Fruit fly (Drosophila melanogaster) whole organism, embryonic: ENCODE measurements around the gene PRL-1.
A peak's percentile ranks its signal among the peaks of the same experiment; 100 is the strongest.

Experiments
- CG10147 ChIP-seq: fragments of 200-800 bp; sonication (Bioruptor generic); optimal IDR thresholded peaks from 2 replicates; lab custom pipeline; 2019; ENCODE audit warnings: missing biosample characterization, mild to moderate bottlenecking, missing genetic modification characterization, moderate library complexity
- CG10267 ChIP-seq: fragments of 200-800 bp; sonication (Bioruptor generic); optimal IDR thresholded peaks from 2 replicates; lab custom pipeline; 2018; ENCODE audit warnings: missing biosample characterization, mild to moderate bottlenecking, missing genetic modification characterization, moderate library complexity
- CG11695 ChIP-seq: fragments of 200-800 bp; sonication (Bioruptor generic); IDR thresholded peaks from 3 replicates; pipeline ENCODE4 v1.3.6; 2022; ENCODE audit warnings: missing biosample characterization, missing genetic modification characterization
- CG13894 ChIP-seq: fragments of 200-800 bp; sonication (Bioruptor generic); optimal IDR thresholded peaks from 3 replicates; lab custom pipeline; 2018; ENCODE audit warnings: missing biosample characterization, mild to moderate bottlenecking, missing genetic modification characterization, moderate library complexity
- CG15696 ChIP-seq: fragments of 200-800 bp; sonication (Bioruptor generic); optimal IDR thresholded peaks from 2 replicates; lab custom pipeline; 2019; ENCODE audit warnings: missing biosample characterization, mild to moderate bottlenecking, missing genetic modification characterization, moderate library complexity
- CG18599 ChIP-seq: fragments of 200-800 bp; sonication (Bioruptor generic); optimal IDR thresholded peaks from 3 replicates; lab custom pipeline; 2017; ENCODE audit warnings: missing biosample characterization, missing genetic modification characterization, mild to moderate bottlenecking, moderate library complexity, missing genetic modification reagents
- CG2116 ChIP-seq: fragments of 200-800 bp; sonication (Bioruptor generic); optimal IDR thresholded peaks from 3 replicates; lab custom pipeline; 2018; ENCODE audit warnings: missing biosample characterization, mild to moderate bottlenecking, missing genetic modification characterization
- CG30020 ChIP-seq: fragments of 200-800 bp; optimal IDR thresholded peaks from 2 replicates; lab custom pipeline; 2019; ENCODE audit warnings: missing biosample characterization, mild to moderate bottlenecking, missing genetic modification characterization, moderate library complexity
- CG3065 ChIP-seq: fragments of 200-800 bp; sonication (Bioruptor generic); optimal IDR thresholded peaks from 2 replicates; lab custom pipeline; 2016; ENCODE audit warnings: missing biosample characterization, missing genetic modification characterization
- CG34376 ChIP-seq: fragments of 200-800 bp; sonication (Bioruptor generic); optimal IDR thresholded peaks from 2 replicates; lab custom pipeline; 2018; ENCODE audit warnings: missing biosample characterization, mild to moderate bottlenecking, missing genetic modification characterization
- CG3995 ChIP-seq: fragments of 200-800 bp; sonication (Bioruptor generic); optimal IDR thresholded peaks from 3 replicates; lab custom pipeline; 2016; ENCODE audit warnings: missing biosample characterization, missing genetic modification characterization
- CG4424 ChIP-seq: fragments of 200-800 bp; sonication (Bioruptor generic); optimal IDR thresholded peaks from 3 replicates; lab custom pipeline; 2016; ENCODE audit warnings: missing biosample characterization, missing genetic modification characterization
- CG4820 ChIP-seq: fragments of 200-800 bp; sonication (Bioruptor generic); optimal IDR thresholded peaks from 3 replicates; lab custom pipeline; 2016; ENCODE audit warnings: missing biosample characterization, missing genetic modification characterization
- CG7357 ChIP-seq: fragments of 200-800 bp; sonication (Bioruptor generic); IDR thresholded peaks from 3 replicates; pipeline ENCODE4 v1.3.6; 2022; ENCODE audit warnings: missing biosample characterization, missing genetic modification characterization
- CG7928 ChIP-seq: fragments of 200-800 bp; sonication (Bioruptor generic); optimal IDR thresholded peaks from 2 replicates; lab custom pipeline; 2017; ENCODE audit warnings: missing biosample characterization, mild to moderate bottlenecking, missing genetic modification characterization
- CG8089 ChIP-seq: fragments of 200-800 bp; sonication (Bioruptor generic); optimal IDR thresholded peaks from 3 replicates; lab custom pipeline; 2016; ENCODE audit warnings: missing biosample characterization, missing genetic modification characterization
- CG8290 ChIP-seq, 3 experiments: fragments of 200-800 bp; sonication (Bioruptor generic); optimal IDR thresholded peaks; 2 replicates each; lab custom pipeline; 2016 to 2019; ENCODE audit warnings: missing biosample characterization in 3 of 3, missing genetic modification characterization in 3 of 3, mild to moderate bottlenecking in 2 of 3, moderate library complexity in 1 of 3
- CoRest ChIP-seq: fragments of 200-800 bp; sonication (Bioruptor generic); optimal IDR thresholded peaks from 3 replicates; lab custom pipeline; 2018; ENCODE audit warnings: missing biosample characterization, mild to moderate bottlenecking, missing genetic modification characterization, moderate library complexity
- Elba2 ChIP-seq: fragments of 200-800 bp; sonication (Bioruptor generic); optimal IDR thresholded peaks from 3 replicates; lab custom pipeline; 2016; ENCODE audit warnings: missing biosample characterization, missing genetic modification characterization
- Fer3 ChIP-seq: fragments of 200-800 bp; sonication (Bioruptor generic); optimal IDR thresholded peaks from 2 replicates; lab custom pipeline; 2018; ENCODE audit warnings: missing biosample characterization, mild to moderate bottlenecking, missing genetic modification characterization, moderate library complexity
- HLH3B ChIP-seq: fragments of 200-800 bp; sonication (Bioruptor generic); IDR thresholded peaks from 2 replicates; pipeline ENCODE4 v1.3.6; 2022; ENCODE audit warnings: missing biosample characterization, missing genetic modification characterization
- Kr ChIP-seq: fragments of 200-800 bp; sonication (Bioruptor generic); optimal IDR thresholded peaks from 2 replicates; lab custom pipeline; 2017; ENCODE audit warnings: missing biosample characterization, mild to moderate bottlenecking, missing genetic modification characterization
- Myb ChIP-seq: fragments of 200-800 bp; sonication (Bioruptor generic); optimal IDR thresholded peaks from 2 replicates; lab custom pipeline; 2016; ENCODE audit warnings: missing biosample characterization, missing genetic modification characterization
- Optix ChIP-seq: fragments of 200-800 bp; sonication (Bioruptor generic); IDR thresholded peaks from 3 replicates; pipeline ENCODE4 v1.3.6; 2022; ENCODE audit warnings: missing biosample characterization, missing genetic modification characterization
- PHDP ChIP-seq: fragments of 200-800 bp; sonication (Bioruptor generic); optimal IDR thresholded peaks from 3 replicates; lab custom pipeline; 2018; ENCODE audit warnings: missing biosample characterization, mild to moderate bottlenecking, missing genetic modification characterization, moderate library complexity
- TFAM ChIP-seq: fragments of 200-800 bp; sonication (Bioruptor generic); optimal IDR thresholded peaks from 2 replicates; lab custom pipeline; 2017; ENCODE audit warnings: missing biosample characterization, missing genetic modification characterization, inconsistent platforms
- Trl ChIP-seq, 3 experiments: fragments of >200 bp in 2 of 3; fragments of 200-800 bp in 1 of 3; sonication (Bioruptor generic) in 1 of 3; optimal IDR thresholded peaks; 2 replicates in 1 of 3; 3 replicates in 2 of 3; lab custom pipeline; 2016 to 2017; ENCODE audit warnings: missing biosample characterization in 1 of 3, missing genetic modification characterization in 1 of 3
- Xrp1 ChIP-seq: fragments of 200-800 bp; sonication (Bioruptor generic); IDR thresholded peaks from 2 replicates; pipeline ENCODE4 v1.3.6; 2022; ENCODE audit warnings: missing biosample characterization, missing genetic modification characterization
- dmrt99B ChIP-seq: fragments of 200-800 bp; sonication (Bioruptor generic); optimal IDR thresholded peaks from 2 replicates; lab custom pipeline; 2018; ENCODE audit warnings: missing biosample characterization, mild to moderate bottlenecking, missing genetic modification characterization, moderate library complexity
- emc ChIP-seq: fragments of 200-800 bp; sonication (Bioruptor generic); optimal IDR thresholded peaks from 2 replicates; lab custom pipeline; 2016; ENCODE audit warnings: missing biosample characterization, missing genetic modification characterization
- fd96Cb ChIP-seq: fragments of 200-800 bp; sonication (Bioruptor generic); optimal IDR thresholded peaks from 2 replicates; lab custom pipeline; 2018; ENCODE audit warnings: missing biosample characterization, mild to moderate bottlenecking, missing genetic modification characterization, moderate library complexity
- gfzf ChIP-seq: fragments of 200-800 bp; sonication (Bioruptor generic); optimal IDR thresholded peaks from 2 replicates; lab custom pipeline; 2016; ENCODE audit warnings: missing biosample characterization, mild to moderate bottlenecking, missing genetic modification characterization, moderate library complexity
- gro ChIP-seq: fragments of 200-800 bp; sonication (Bioruptor generic); optimal IDR thresholded peaks from 2 replicates; lab custom pipeline; 2016; ENCODE audit warnings: missing biosample characterization, missing genetic modification characterization
- h ChIP-seq: fragments of >200 bp; optimal IDR thresholded peaks from 2 replicates; lab custom pipeline; 2017
- hbn ChIP-seq: fragments of 200-800 bp; sonication (Bioruptor generic); IDR thresholded peaks from 2 replicates; pipeline ENCODE4 v1.3.6; 2022; ENCODE audit warnings: missing biosample characterization, missing genetic modification characterization; ENCODE audit not compliant: partially characterized antibody
- inv ChIP-seq: fragments of 200-800 bp; sonication (Bioruptor generic); IDR thresholded peaks from 2 replicates; pipeline ENCODE4 v1.3.6; 2022; ENCODE audit warnings: missing biosample characterization, missing genetic modification characterization; ENCODE audit not compliant: partially characterized antibody
- klu ChIP-seq: fragments of 200-800 bp; sonication (Bioruptor generic); IDR thresholded peaks from 2 replicates; pipeline ENCODE4 v1.3.6; 2022; ENCODE audit warnings: missing biosample characterization, missing genetic modification characterization
- maf-S ChIP-seq: fragments of 200-800 bp; sonication (Bioruptor generic); optimal IDR thresholded peaks from 2 replicates; lab custom pipeline; 2016; ENCODE audit warnings: missing biosample characterization, missing genetic modification characterization
- mirr ChIP-seq: fragments of 200-800 bp; sonication (Bioruptor generic); optimal IDR thresholded peaks from 3 replicates; lab custom pipeline; 2018; ENCODE audit warnings: missing biosample characterization, mild to moderate bottlenecking, missing genetic modification characterization
- oc ChIP-seq: fragments of 200-800 bp; sonication (Bioruptor generic); optimal IDR thresholded peaks from 2 replicates; lab custom pipeline; 2018; ENCODE audit warnings: missing biosample characterization, mild to moderate bottlenecking, missing genetic modification characterization, moderate library complexity
- pan ChIP-seq, 4 experiments: fragments of >200 bp in 3 of 4; fragments of 200-800 bp in 1 of 4; sonication (Bioruptor generic) in 1 of 4; optimal IDR thresholded peaks in 3 of 4; IDR thresholded peaks in 1 of 4; 2 replicates each; pipeline versions ENCODE4 v1.3.6 to Lab custom; 2017 to 2022; ENCODE audit warnings: missing biosample characterization in 2 of 4, missing genetic modification characterization in 2 of 4, mixed read lengths in 1 of 4
- sc ChIP-seq, 3 experiments: fragments of >200 bp in 2 of 3; fragments of 200-800 bp in 1 of 3; sonication (Bioruptor generic) in 1 of 3; optimal IDR thresholded peaks; 2 replicates in 2 of 3; 3 replicates in 1 of 3; lab custom pipeline; 2017; ENCODE audit warnings: mild to moderate bottlenecking in 1 of 3, missing biosample characterization in 1 of 3, missing genetic modification characterization in 1 of 3, missing genetic modification reagents in 1 of 3
- shn ChIP-seq: fragments of 200-800 bp; sonication (Bioruptor generic); optimal IDR thresholded peaks from 3 replicates; lab custom pipeline; 2016; ENCODE audit warnings: missing biosample characterization, missing genetic modification characterization
- sqz ChIP-seq: fragments of 200-800 bp; sonication (Bioruptor generic); optimal IDR thresholded peaks from 3 replicates; lab custom pipeline; 2018; ENCODE audit warnings: missing biosample characterization, mild to moderate bottlenecking, missing genetic modification characterization
- tx ChIP-seq: fragments of 200-800 bp; sonication (Bioruptor generic); optimal IDR thresholded peaks from 2 replicates; lab custom pipeline; 2016; ENCODE audit warnings: missing biosample characterization, missing genetic modification characterization
- z ChIP-seq: fragments of 200-800 bp; sonication (Bioruptor generic); IDR thresholded peaks from 3 replicates; pipeline ENCODE4 v1.3.6; 2022; ENCODE audit warnings: missing biosample characterization, missing genetic modification characterization

The PRL-1 gene

DNA sequence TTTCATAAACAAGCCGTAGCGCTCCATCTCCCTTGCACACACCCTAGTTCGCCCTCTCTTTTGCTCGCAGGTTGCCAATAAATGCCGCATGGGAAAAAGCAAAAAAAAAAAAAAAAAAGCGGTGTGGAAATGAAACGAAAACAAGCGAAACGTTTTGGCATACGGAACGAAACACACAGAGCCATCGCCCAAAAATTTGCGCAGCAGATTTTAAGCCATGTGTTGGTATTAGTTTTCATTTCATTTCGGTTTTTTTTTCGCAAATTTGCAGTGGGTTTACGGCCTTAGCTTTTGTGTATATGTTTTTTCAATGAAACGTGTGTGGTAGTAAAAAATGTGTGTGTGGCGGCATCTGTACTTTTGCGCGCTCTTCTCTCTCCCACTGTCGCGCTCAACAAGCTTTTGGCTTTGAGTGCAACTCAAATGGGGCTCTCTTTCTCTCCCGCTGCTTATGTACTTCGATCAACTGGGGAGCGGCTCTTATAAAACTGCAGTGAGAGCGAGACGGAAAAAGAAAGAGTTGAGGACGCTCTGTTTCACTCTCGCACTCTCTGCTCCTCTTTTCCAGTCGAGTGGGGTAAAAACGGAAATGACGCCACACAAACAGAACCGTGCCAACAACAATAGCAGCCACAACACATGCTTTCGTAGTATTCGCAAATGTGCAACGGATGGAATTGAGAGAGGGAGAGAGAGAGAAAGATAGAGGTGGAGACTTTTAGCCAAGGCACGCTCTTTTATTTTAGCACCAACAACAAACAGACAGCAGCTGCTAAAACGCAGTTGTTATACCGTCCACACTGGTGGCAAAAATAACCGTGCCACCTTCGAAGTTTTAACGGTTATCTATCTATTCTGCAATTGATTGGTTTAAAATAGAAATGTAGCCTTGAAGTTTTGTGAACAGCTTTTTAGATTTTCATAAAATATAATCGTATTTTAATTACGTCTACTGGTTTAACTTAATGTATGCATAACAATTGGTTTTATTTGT lies 27.2 kb upstream of the PRL-1 start (continued):
- TF ChIP-seq CG13894 (tag; lab: Kevin White, UChicago): peak; percentile 60
- peak; percentile 8 for TF ChIP-seq maf-S (GFP tag; lab: Kevin White, UChicago)
- peak; percentile 58 for TF ChIP-seq dmrt99B
- no peak for TF ChIP-seq Elba2 (GFP tag; lab: Kevin White, UChicago)
- peak; percentile 93 for TF ChIP-seq sqz
- peak; percentile 96 for TF ChIP-seq Kr (GFP tag; lab: Kevin White, UChicago)
- no peak for TF ChIP-seq oc (tag; lab: Kevin White, UChicago)
- no peak for TF ChIP-seq HLH3B (GFP tag; lab: Robert Waterston, UW)
- peak; percentile 13 for TF ChIP-seq CG8089 (GFP tag; lab: Kevin White, UChicago)
- peak; percentile 20 for TF ChIP-seq CG2116 (GFP tag; lab: Kevin White, UChicago)
- TF ChIP-seq CG4424 (GFP tag; lab: Kevin White, UChicago): peak; percentile 39
- peak; percentile 3 for TF ChIP-seq gro
- no peak for TF ChIP-seq gfzf (GFP tag; lab: Kevin White, UChicago)
- TF ChIP-seq mirr (GFP tag; lab: Kevin White, UChicago): peak; percentile 52
- TF ChIP-seq fd96Cb (tag; lab: Kevin White, UChicago): peak; percentile 24
- no peak for TF ChIP-seq emc
- TF ChIP-seq CG3065 (GFP tag; lab: Kevin White, UChicago): no peak
- no peak for TF ChIP-seq Optix (GFP tag; lab: Robert Waterston, UW)
- TF ChIP-seq sc (optimal IDR thresholded peaks at IDR 0.05; lab: Kevin White, UChicago): no peak
- TF ChIP-seq sc (GFP tag; optimal IDR thresholded peaks at IDR 0.05; lab: Kevin White, UChicago): no peak
- no peak for TF ChIP-seq hbn (GFP tag; lab: Robert Waterston, UW)
- peak; percentile 46 for TF ChIP-seq CoRest (tag; lab: Kevin White, UChicago)
- no peak for TF ChIP-seq CG30020 (tag; lab: Kevin White, UChicago)
- TF ChIP-seq CG7357 (GFP tag; lab: Robert Waterston, UW): 0 out of 3 replicates have a peak, but pooled peaks have one; percentile 16
- no peak for TF ChIP-seq z (GFP tag; lab: Robert Waterston, UW)
- TF ChIP-seq CG18599 (GFP tag; lab: Kevin White, UChicago): peak; percentile 77
- TF ChIP-seq CG8290 (GFP tag; optimal IDR thresholded peaks at IDR 0.05; lab: Kevin White, UChicago): no peak
- TF ChIP-seq CG8290 (tag; optimal IDR thresholded peaks at IDR 0.05; lab: Kevin White, UChicago): peak in 1 of 2 experiments; percentile 66
- peak; percentile 31 for TF ChIP-seq tx (GFP tag; lab: Kevin White, UChicago)
- peak; percentile 47 for TF ChIP-seq Fer3
- peak; percentile 94 to 99 for TF ChIP-seq Trl (optimal IDR thresholded peaks at IDR 0.05; lab: Kevin White, UChicago)
- peak; percentile 13 for TF ChIP-seq Trl (GFP tag; optimal IDR thresholded peaks at IDR 0.05; lab: Kevin White, UChicago)
- TF ChIP-seq PHDP (tag; lab: Kevin White, UChicago): peak; percentile 60
- TF ChIP-seq h: no peak
- no peak for TF ChIP-seq CG10267 (tag; lab: Kevin White, UChicago)
- no peak for TF ChIP-seq Xrp1 (GFP tag; lab: Robert Waterston, UW)
- no peak for TF ChIP-seq CG4820 (GFP tag; lab: Kevin White, UChicago)
- peak; percentile 25 for TF ChIP-seq CG7928 (GFP tag; lab: Kevin White, UChicago)
- no peak for TF ChIP-seq CG15696 (tag; lab: Kevin White, UChicago)
- TF ChIP-seq TFAM (GFP tag; lab: Kevin White, UChicago): no peak
- no peak for TF ChIP-seq CG11695
- no peak for TF ChIP-seq inv (GFP tag; lab: Robert Waterston, UW)
- TF ChIP-seq klu (GFP tag; lab: Robert Waterston, UW): no peak
- peak; percentile 5 for TF ChIP-seq CG3995 (GFP tag; lab: Kevin White, UChicago)
- no peak for TF ChIP-seq shn (GFP tag; lab: Kevin White, UChicago)
- TF ChIP-seq CG10147 (GFP tag; lab: Kevin White, UChicago): peak; percentile 48
- peak; percentile 53 for TF ChIP-seq CG34376 (GFP tag; lab: Kevin White, UChicago)
- no peak for TF ChIP-seq pan (optimal IDR thresholded peaks at IDR 0.05; lab: Kevin White, UChicago)
- TF ChIP-seq pan (GFP tag; optimal IDR thresholded peaks at IDR 0.05 in 1 of 2, IDR thresholded peaks at IDR 0.05 in 1 of 2): no peak
- TF ChIP-seq Myb (GFP tag; lab: Kevin White, UChicago): peak; percentile 3
